Fruit fly (Drosophila melanogaster) whole organism, prepupa: Measurements from ENCODE around the gene CG34327.

ENCODE experiments used
- CG10669 ChIP-seq: fragments of 200-800 bp; sonication (Bioruptor generic); optimal IDR thresholded peaks from 3 replicates; lab custom pipeline; 2018; ENCODE audit warnings: missing biosample characterization, mild to moderate bottlenecking, missing genetic modification characterization, moderate library complexity
- CG11294 ChIP-seq: fragments of 200-800 bp; sonication (Bioruptor generic); IDR thresholded peaks from 2 replicates; pipeline ENCODE4 v1.3.6; 2022; ENCODE audit warnings: missing biosample characterization, missing genetic modification characterization
- CG11762 ChIP-seq: fragments of 200-800 bp; sonication (Bioruptor generic); optimal IDR thresholded peaks from 3 replicates; lab custom pipeline; 2016; ENCODE audit warnings: missing biosample characterization, missing genetic modification characterization; ENCODE audit not compliant: insufficient read depth
- CG11902 ChIP-seq: fragments of 200-800 bp; sonication (Bioruptor generic); optimal IDR thresholded peaks from 3 replicates; lab custom pipeline; 2016; ENCODE audit warnings: missing biosample characterization, missing genetic modification characterization
- CG15336 ChIP-seq: fragments of 200-800 bp; sonication (Bioruptor generic); IDR thresholded peaks from 2 replicates; pipeline ENCODE4 v1.3.6; 2022; ENCODE audit warnings: missing biosample characterization, missing genetic modification characterization
- CG1621 ChIP-seq: fragments of 200-800 bp; sonication (Bioruptor generic); optimal IDR thresholded peaks from 3 replicates; lab custom pipeline; 2018; ENCODE audit warnings: missing biosample characterization, mild to moderate bottlenecking, missing genetic modification characterization
- CG3032 ChIP-seq: fragments of 200-800 bp; optimal IDR thresholded peaks from 2 replicates; lab custom pipeline; 2019; ENCODE audit warnings: missing biosample characterization, mild to moderate bottlenecking, missing genetic modification characterization, moderate library complexity
- CG31627 ChIP-seq: fragments of 200-800 bp; sonication (Bioruptor generic); optimal IDR thresholded peaks from 3 replicates; lab custom pipeline; 2016; ENCODE audit warnings: missing biosample characterization, missing genetic modification characterization
- CG32006 ChIP-seq: fragments of 200-800 bp; sonication (Bioruptor generic); optimal IDR thresholded peaks from 3 replicates; lab custom pipeline; 2017; ENCODE audit warnings: missing biosample characterization, mild to moderate bottlenecking, missing genetic modification characterization
- CG34406 ChIP-seq: fragments of 200-800 bp; sonication (Bioruptor generic); optimal IDR thresholded peaks from 3 replicates; lab custom pipeline; 2016; ENCODE audit warnings: missing biosample characterization, missing genetic modification characterization
- CG3919 ChIP-seq: fragments of 200-800 bp; sonication (Bioruptor generic); optimal IDR thresholded peaks from 3 replicates; lab custom pipeline; 2016; ENCODE audit warnings: missing biosample characterization, missing genetic modification characterization
- CG4318 ChIP-seq: fragments of 200-800 bp; sonication (Bioruptor generic); optimal IDR thresholded peaks from 3 replicates; lab custom pipeline; 2017; ENCODE audit warnings: missing biosample characterization, mild to moderate bottlenecking, missing genetic modification characterization
- CG6163 ChIP-seq: fragments of 200-800 bp; sonication (Bioruptor generic); IDR thresholded peaks from 3 replicates; pipeline ENCODE4 v1.3.6; 2022; ENCODE audit warnings: missing biosample characterization, missing genetic modification characterization
- CG6792 ChIP-seq: fragments of 200-800 bp; sonication (Bioruptor generic); optimal IDR thresholded peaks from 3 replicates; lab custom pipeline; 2016; ENCODE audit warnings: missing biosample characterization, missing genetic modification characterization
- CG6854 ChIP-seq: fragments of 200-800 bp; sonication (Bioruptor generic); optimal IDR thresholded peaks from 2 replicates; lab custom pipeline; 2017; ENCODE audit warnings: missing biosample characterization, mild to moderate bottlenecking, missing genetic modification characterization
- CG8319 ChIP-seq: fragments of 200-800 bp; sonication (Bioruptor generic); optimal IDR thresholded peaks from 3 replicates; lab custom pipeline; 2016; ENCODE audit warnings: missing biosample characterization, missing genetic modification characterization
- CG8632 ChIP-seq: fragments of 200-800 bp; sonication (Bioruptor generic); optimal IDR thresholded peaks from 3 replicates; lab custom pipeline; 2016; ENCODE audit warnings: missing biosample characterization, missing genetic modification characterization
- CG9139 ChIP-seq: fragments of 200-800 bp; sonication (Bioruptor generic); optimal IDR thresholded peaks from 3 replicates; lab custom pipeline; 2017; ENCODE audit warnings: missing biosample characterization, mild to moderate bottlenecking, missing genetic modification characterization
- Eip78C ChIP-seq: fragments of 200-800 bp; sonication (Bioruptor generic); peaks from one replicate; lab custom pipeline; 2016; ENCODE audit warnings: missing biosample characterization, missing genetic modification characterization
- Eip93F ChIP-seq: fragments of 200-800 bp; sonication (Bioruptor generic); optimal IDR thresholded peaks from 2 replicates; lab custom pipeline; 2016; ENCODE audit warnings: missing biosample characterization, mild to moderate bottlenecking, missing genetic modification characterization
- Ets21C ChIP-seq: fragments of 200-800 bp; sonication (Bioruptor generic); optimal IDR thresholded peaks from 3 replicates; lab custom pipeline; 2016; ENCODE audit warnings: missing biosample characterization, missing genetic modification characterization
- Ets96B ChIP-seq: fragments of 200-800 bp; optimal IDR thresholded peaks from 2 replicates; lab custom pipeline; 2019; ENCODE audit warnings: missing biosample characterization, mild to moderate bottlenecking, missing genetic modification characterization, moderate library complexity
- Gug ChIP-seq: fragments of 200-800 bp; sonication (Bioruptor generic); IDR thresholded peaks from 2 replicates; pipeline ENCODE4 v1.3.6; 2022; ENCODE audit warnings: missing biosample characterization, missing genetic modification characterization
- Hr38 ChIP-seq: sonication (Bioruptor generic); optimal IDR thresholded peaks from 2 replicates; lab custom pipeline; 2016; ENCODE audit warnings: missing biosample characterization, missing genetic modification characterization
- Hr39 ChIP-seq: fragments of 200-800 bp; sonication (Bioruptor generic); optimal IDR thresholded peaks from 2 replicates; lab custom pipeline; 2016; ENCODE audit warnings: missing biosample characterization, missing genetic modification characterization
- Hr4 ChIP-seq: fragments of 200-800 bp; sonication (Bioruptor generic); optimal IDR thresholded peaks from 3 replicates; lab custom pipeline; 2016; ENCODE audit warnings: missing biosample characterization, missing genetic modification characterization
- Lpt ChIP-seq: fragments of 200-800 bp; sonication (Bioruptor generic); optimal IDR thresholded peaks from 3 replicates; lab custom pipeline; 2016; ENCODE audit warnings: missing biosample characterization, missing genetic modification characterization
- OdsH ChIP-seq: fragments of 200-800 bp; sonication (Bioruptor generic); optimal IDR thresholded peaks from 3 replicates; lab custom pipeline; 2016; ENCODE audit warnings: missing biosample characterization, missing genetic modification characterization
- Smox ChIP-seq: fragments of 200-800 bp; sonication (Bioruptor generic); optimal IDR thresholded peaks from 3 replicates; lab custom pipeline; 2016; ENCODE audit warnings: missing biosample characterization, missing genetic modification characterization
- Sox102F ChIP-seq: fragments of 200-800 bp; sonication (Bioruptor generic); optimal IDR thresholded peaks from 2 replicates; lab custom pipeline; 2016; ENCODE audit warnings: missing biosample characterization, mild to moderate bottlenecking, missing genetic modification characterization
- Sox14 ChIP-seq: fragments of 200-800 bp; sonication (Bioruptor generic); optimal IDR thresholded peaks from 3 replicates; lab custom pipeline; 2016; ENCODE audit warnings: missing biosample characterization, missing genetic modification characterization
- Sox15 ChIP-seq: fragments of 200-800 bp; sonication (Bioruptor generic); optimal IDR thresholded peaks from 3 replicates; lab custom pipeline; 2016; ENCODE audit warnings: missing biosample characterization, missing genetic modification characterization
- achi ChIP-seq: fragments of 200-800 bp; sonication (Bioruptor generic); optimal IDR thresholded peaks from 3 replicates; lab custom pipeline; 2016; ENCODE audit warnings: missing biosample characterization, missing genetic modification characterization
- dac ChIP-seq: fragments of 200-800 bp; sonication (Bioruptor generic); optimal IDR thresholded peaks from 2 replicates; lab custom pipeline; 2017; ENCODE audit warnings: missing biosample characterization, mild to moderate bottlenecking, missing genetic modification characterization
- dsx ChIP-seq: fragments of 200-800 bp; optimal IDR thresholded peaks from 3 replicates; lab custom pipeline; 2019; ENCODE audit warnings: missing biosample characterization, mild to moderate bottlenecking, missing genetic modification characterization, moderate library complexity; ENCODE audit not compliant: poor library complexity, severe bottlenecking
- eg ChIP-seq: fragments of 200-800 bp; sonication (Bioruptor generic); IDR thresholded peaks from 3 replicates; pipeline ENCODE4 v1.3.6; 2022; ENCODE audit warnings: missing biosample characterization, missing genetic modification characterization
- esn ChIP-seq: fragments of 200-800 bp; sonication (Bioruptor generic); optimal IDR thresholded peaks from 2 replicates; lab custom pipeline; 2016; ENCODE audit warnings: missing biosample characterization, mild to moderate bottlenecking, missing genetic modification characterization, moderate library complexity
- fd59A ChIP-seq: fragments of 200-800 bp; sonication (Bioruptor generic); optimal IDR thresholded peaks from 2 replicates; lab custom pipeline; 2017; ENCODE audit warnings: missing biosample characterization, mild to moderate bottlenecking, missing genetic modification characterization, missing genetic modification reagents
- fkh ChIP-seq: fragments of 200-800 bp; sonication (Bioruptor generic); optimal IDR thresholded peaks from 3 replicates; lab custom pipeline; 2017; ENCODE audit warnings: missing biosample characterization, mild to moderate bottlenecking, missing genetic modification characterization, moderate library complexity
- net ChIP-seq: fragments of 200-800 bp; sonication (Bioruptor generic); optimal IDR thresholded peaks from 3 replicates; lab custom pipeline; 2016; ENCODE audit warnings: missing biosample characterization, missing genetic modification characterization
- pdm3 ChIP-seq: fragments of 200-800 bp; sonication (Bioruptor generic); optimal IDR thresholded peaks from 3 replicates; lab custom pipeline; 2016; ENCODE audit warnings: missing biosample characterization, missing genetic modification characterization
- salr ChIP-seq, 2 experiments: fragments of 200-800 bp; sonication (Bioruptor generic); optimal IDR thresholded peaks; 3 replicates each; lab custom pipeline; 2016 to 2018; ENCODE audit warnings: missing biosample characterization in 2 of 2, missing genetic modification characterization in 2 of 2, mild to moderate bottlenecking in 1 of 2
- spab ChIP-seq: fragments of 200-800 bp; sonication (Bioruptor generic); optimal IDR thresholded peaks from 2 replicates; lab custom pipeline; 2017; ENCODE audit warnings: missing biosample characterization, mild to moderate bottlenecking, missing genetic modification characterization, missing genetic modification reagents
- svp ChIP-seq: fragments of 200-800 bp; sonication (Bioruptor generic); peaks from one replicate; lab custom pipeline; 2016; ENCODE audit warnings: missing biosample characterization, missing genetic modification characterization
- topi ChIP-seq: fragments of 200-800 bp; sonication (Bioruptor generic); optimal IDR thresholded peaks from 3 replicates; lab custom pipeline; 2016; ENCODE audit warnings: missing biosample characterization, missing genetic modification characterization
- vri ChIP-seq: fragments of 200-800 bp; sonication (Bioruptor generic); optimal IDR thresholded peaks from 3 replicates; lab custom pipeline; 2016; ENCODE audit warnings: missing biosample characterization, mild to moderate bottlenecking, missing genetic modification characterization

CG34327 gene

DNA sequence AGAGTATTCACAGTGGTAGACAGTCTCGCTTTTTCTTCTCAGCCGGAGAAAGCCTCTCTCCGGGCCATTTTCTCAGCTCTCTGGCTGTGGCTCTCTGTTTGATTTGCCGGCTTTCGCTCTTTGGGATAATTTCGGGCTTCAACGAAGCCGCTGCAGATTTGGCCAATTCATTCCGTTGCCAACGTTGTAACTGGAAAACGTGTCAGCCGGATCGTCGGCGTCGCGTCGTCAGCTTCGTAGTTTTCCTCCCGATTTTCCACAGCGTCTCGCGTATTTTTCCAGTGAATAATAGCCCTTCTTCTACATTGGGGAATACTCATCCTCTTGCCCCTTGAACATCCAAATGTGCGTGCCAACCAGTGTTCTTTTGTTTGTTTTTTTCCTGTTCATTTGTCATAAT is 9.0 kb upstream of the CG34327 start, which contains the start of gene f:
f (plus strand) TSS at position 301 of the 400 bp plus-strand sequence.
- TF ChIP-seq eg (0 out of 3 replicates have a peak, but pooled peaks have one; percentile 16), CG9139 (GFP tag; lab: Kevin White, UChicago) (no peak), CG15336 (GFP tag; lab: Robert Waterston, UW) (no peak), fd59A (GFP tag; lab: Kevin White, UChicago) (no peak), Sox15 (GFP tag; lab: Kevin White, UChicago) (no peak), Eip78C (GFP tag; lab: Kevin White, UChicago) (no peak), CG6854 (no peak), net (GFP tag; lab: Kevin White, UChicago) (no peak), dsx (GFP tag; lab: Kevin White, UChicago) (no peak)
- TF ChIP-seq, all 60 proteins: peak for 1

DNA sequence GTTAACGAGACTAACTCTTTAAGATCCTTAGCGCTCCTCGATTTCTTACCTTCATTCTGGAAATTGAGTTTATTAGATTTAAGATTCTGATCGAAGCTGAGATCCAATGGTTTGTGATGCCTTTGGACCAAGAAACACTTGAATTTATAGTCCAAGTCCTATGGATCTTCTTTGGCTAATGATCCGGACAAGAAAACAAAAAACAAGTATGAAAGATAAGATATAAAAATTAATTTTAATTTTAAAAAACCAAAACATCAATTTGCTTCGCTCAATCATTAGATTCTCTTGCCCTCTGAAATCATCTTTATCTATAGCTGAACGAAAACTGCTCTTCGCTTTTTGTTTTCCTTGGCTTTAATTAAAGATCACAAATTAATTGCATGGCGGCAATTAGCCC is 7.3 kb upstream of the CG34327 start, which contains the start of gene CG10597:
CG10597 (minus strand) TSS at position 101 of the 400 bp plus-strand sequence.
- no peak for TF ChIP-seq CG1621 (tag; lab: Kevin White, UChicago)
- no peak for TF ChIP-seq CG34406
- TF ChIP-seq CG3919: no peak
- no peak for TF ChIP-seq eg
- no peak for TF ChIP-seq CG10669
- no peak for TF ChIP-seq CG6163 (GFP tag; lab: Robert Waterston, UW)
- TF ChIP-seq achi (GFP tag; lab: Kevin White, UChicago): no peak

DNA sequence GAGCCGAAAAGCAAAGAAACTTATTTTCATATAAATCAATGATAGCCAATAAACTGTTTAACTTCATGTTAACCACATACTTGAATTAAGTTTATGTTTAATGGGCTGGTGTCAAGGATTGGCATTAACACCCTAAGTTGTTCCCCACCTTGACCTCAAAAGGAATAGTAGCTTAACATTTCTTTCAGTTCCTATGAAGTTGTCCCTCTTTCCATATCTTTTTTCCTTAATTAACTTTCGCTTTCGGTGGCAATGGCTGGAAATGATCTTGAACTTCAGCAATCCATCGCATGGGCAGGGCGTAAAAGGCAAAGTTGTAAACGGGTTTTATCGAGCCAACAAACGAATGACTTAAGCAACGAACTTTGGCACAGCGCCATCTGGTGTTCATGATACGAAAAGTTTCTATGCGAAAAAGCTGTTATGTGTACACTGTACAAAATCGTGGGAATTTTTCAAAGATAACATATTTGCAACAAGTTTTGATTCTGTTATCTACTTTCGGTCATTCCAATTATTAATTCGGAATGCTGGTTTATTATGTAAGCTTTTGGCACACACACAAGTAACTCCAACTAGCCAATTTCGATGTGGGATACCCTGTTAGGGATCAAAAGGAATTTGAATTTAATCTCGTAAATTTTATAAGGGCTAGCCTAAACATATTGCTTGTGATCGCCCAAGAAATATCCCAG is 6.0 kb upstream of the CG34327 start:
- TF ChIP-seq dac (GFP tag; lab: Kevin White, UChicago) (peak; percentile 37), CG11294 (no peak), CG8632 (no peak), CG4318 (GFP tag; lab: Kevin White, UChicago) (peak; percentile 34), Ets96B (tag; lab: Kevin White, UChicago) (no peak), CG3919 (no peak), Sox102F (GFP tag; lab: Kevin White, UChicago) (peak; percentile 34), svp (GFP tag; lab: Kevin White, UChicago) (peak; percentile 74), eg (no peak), OdsH (peak; percentile 57), Eip78C (GFP tag; lab: Kevin White, UChicago) (peak; percentile 83), CG8319 (GFP tag; lab: Kevin White, UChicago) (no peak), CG3032 (tag; lab: Kevin White, UChicago) (peak; percentile 59), Sox15 (GFP tag; lab: Kevin White, UChicago) (no peak), Gug (no peak), CG11762 (GFP tag; lab: Kevin White, UChicago) (no peak), spab (no peak), Hr38 (GFP tag; lab: Kevin White, UChicago) (no peak), CG32006 (GFP tag; lab: Kevin White, UChicago) (peak; percentile 74), Lpt (peak; percentile 40), Smox (GFP tag; lab: Kevin White, UChicago) (peak; percentile 54), CG31627 (peak; percentile 51), salr (GFP tag; optimal IDR thresholded peaks at IDR 0.05; lab: Kevin White, UChicago) (no peak), Sox14 (GFP tag; lab: Kevin White, UChicago) (peak; percentile 54), CG6792 (peak; percentile 17), CG11902 (no peak), fkh (GFP tag; lab: Kevin White, UChicago) (no peak), dsx (GFP tag; lab: Kevin White, UChicago) (peak; percentile 22), pdm3 (GFP tag; lab: Kevin White, UChicago) (peak; percentile 65), Eip93F (no peak), vri (no peak), net (GFP tag; lab: Kevin White, UChicago) (no peak), CG1621 (tag; lab: Kevin White, UChicago) (peak; percentile 2), esn (peak; percentile 56), Ets21C (GFP tag; lab: Kevin White, UChicago) (peak; percentile 26), CG34406 (peak; percentile 31), topi (peak; percentile 0), Hr39 (GFP tag; lab: Kevin White, UChicago) (peak; percentile 64), Hr4 (peak; percentile 48)
